Worm (Caenorhabditis elegans): ENCODE results near the gene F48G7.13.

DNA sequence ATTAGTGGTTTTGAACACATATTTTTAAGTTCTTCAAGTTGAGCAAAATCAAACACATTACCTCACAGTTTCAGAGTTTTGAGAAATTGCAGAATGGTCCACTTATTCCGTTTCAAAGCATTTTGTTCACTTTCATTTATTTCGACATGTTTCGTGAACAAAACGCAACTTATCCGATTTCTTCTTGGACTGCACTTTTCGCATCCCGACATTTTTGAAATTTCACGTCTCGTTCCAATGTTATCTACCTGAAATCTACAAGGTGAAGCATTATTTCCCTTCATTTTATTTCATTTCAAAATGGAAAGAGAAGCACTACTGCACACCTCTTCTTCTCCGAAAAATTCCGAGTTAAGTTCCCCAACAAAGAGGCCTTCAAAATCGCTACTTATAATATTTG lies 25.2 kb upstream of the F48G7.13 start, which contains the start of gene ZK488.6:
- no peak for TF ChIP-seq daf-12 (tag; optimal IDR thresholded peaks at IDR 0.05)
- TF ChIP-seq nfya-1 (tag; optimal IDR thresholded peaks at IDR 0.05; ENCODE audit: insufficient read depth): no peak
- TF ChIP-seq ama-1 (optimal IDR thresholded peaks at IDR 0.05): no peak
